Fruit fly (Drosophila melanogaster) whole organism, pupa: Measurements from ENCODE around the gene AOX2.

Experiments
- CG10348 ChIP-seq: fragments of 200-800 bp; sonication (Bioruptor generic); IDR thresholded peaks from 2 replicates; pipeline ENCODE4 v1.3.6; 2022; ENCODE audit warnings: missing biosample characterization, missing genetic modification characterization
- CG12605 ChIP-seq: fragments of 200-800 bp; sonication (Bioruptor generic); IDR thresholded peaks from 2 replicates; pipeline ENCODE4 v1.3.6; 2022; ENCODE audit warnings: missing biosample characterization, missing genetic modification characterization
- CG13204 ChIP-seq: fragments of 200-800 bp; sonication (Bioruptor generic); optimal IDR thresholded peaks from 2 replicates; lab custom pipeline; 2018; ENCODE audit warnings: missing biosample characterization, mild to moderate bottlenecking, missing genetic modification characterization, moderate library complexity
- CG14655 ChIP-seq: fragments of 200-800 bp; sonication (Bioruptor generic); optimal IDR thresholded peaks from 3 replicates; lab custom pipeline; 2017; ENCODE audit warnings: mild to moderate bottlenecking, missing biosample characterization, missing genetic modification reagents, missing genetic modification characterization
- CG15710 ChIP-seq: fragments of 200-800 bp; sonication (Bioruptor generic); optimal IDR thresholded peaks from 2 replicates; lab custom pipeline; 2018; ENCODE audit warnings: missing biosample characterization, mild to moderate bottlenecking, missing genetic modification characterization, moderate library complexity
- CG17806 ChIP-seq: fragments of 200-800 bp; sonication (Bioruptor generic); optimal IDR thresholded peaks from 2 replicates; lab custom pipeline; 2018; ENCODE audit warnings: missing biosample characterization, mild to moderate bottlenecking, missing genetic modification characterization, moderate library complexity
- CG32121 ChIP-seq: fragments of 200-800 bp; sonication (Bioruptor generic); IDR thresholded peaks from 2 replicates; pipeline ENCODE4 v1.3.6; 2022; ENCODE audit warnings: missing biosample characterization, missing genetic modification characterization
- CG34367 ChIP-seq: fragments of 200-800 bp; sonication (Bioruptor generic); optimal IDR thresholded peaks from 2 replicates; lab custom pipeline; 2018; ENCODE audit warnings: missing biosample characterization, mild to moderate bottlenecking, missing genetic modification characterization
- CG4496 ChIP-seq: fragments of 200-800 bp; sonication (Bioruptor generic); IDR thresholded peaks from 3 replicates; pipeline ENCODE4 v1.3.6; 2022; ENCODE audit warnings: missing biosample characterization, missing genetic modification characterization
- CG8159 ChIP-seq: fragments of 200-800 bp; sonication (Bioruptor generic); optimal IDR thresholded peaks from 3 replicates; lab custom pipeline; 2018; ENCODE audit warnings: missing biosample characterization, mild to moderate bottlenecking, missing genetic modification characterization, moderate library complexity
- CG8301 ChIP-seq: fragments of 200-800 bp; sonication (Bioruptor generic); optimal IDR thresholded peaks from 2 replicates; lab custom pipeline; 2018; ENCODE audit warnings: missing biosample characterization, mild to moderate bottlenecking, missing genetic modification characterization
- CG9948 ChIP-seq: fragments of 200-800 bp; sonication (Bioruptor generic); optimal IDR thresholded peaks from 2 replicates; lab custom pipeline; 2018; ENCODE audit warnings: missing biosample characterization, mild to moderate bottlenecking, missing genetic modification characterization, moderate library complexity
- D1 ChIP-seq: fragments of 200-800 bp; sonication (Bioruptor generic); optimal IDR thresholded peaks from 2 replicates; lab custom pipeline; 2018; ENCODE audit warnings: missing biosample characterization, mild to moderate bottlenecking, missing genetic modification characterization, moderate library complexity
- EcR ChIP-seq: fragments of 200-800 bp; sonication (Bioruptor generic); optimal IDR thresholded peaks from 3 replicates; lab custom pipeline; 2019; ENCODE audit warnings: missing biosample characterization, missing genetic modification characterization, mild to moderate bottlenecking, moderate library complexity, missing genetic modification reagents
- Ets98B ChIP-seq: fragments of 200-800 bp; sonication (Bioruptor generic); IDR thresholded peaks from 2 replicates; pipeline ENCODE4 v1.3.6; 2022; ENCODE audit warnings: missing biosample characterization, missing genetic modification characterization
- Pif1A ChIP-seq: fragments of 200-800 bp; sonication (Bioruptor generic); optimal IDR thresholded peaks from 3 replicates; lab custom pipeline; 2016; ENCODE audit warnings: missing biosample characterization, missing genetic modification characterization
- Pif1B ChIP-seq: fragments of 200-800 bp; sonication (Bioruptor generic); optimal IDR thresholded peaks from 3 replicates; lab custom pipeline; 2016; ENCODE audit warnings: missing biosample characterization, missing genetic modification characterization
- Snoo ChIP-seq: fragments of 200-800 bp; sonication (Bioruptor generic); optimal IDR thresholded peaks from 3 replicates; lab custom pipeline; 2017; ENCODE audit warnings: missing biosample characterization, mild to moderate bottlenecking, missing genetic modification characterization, inconsistent platforms
- fd96Ca ChIP-seq: fragments of 200-800 bp; sonication (Bioruptor generic); IDR thresholded peaks from 3 replicates; pipeline ENCODE4 v1.3.6; 2022; ENCODE audit warnings: missing biosample characterization, missing genetic modification characterization
- gl ChIP-seq: fragments of 200-800 bp; sonication (Bioruptor generic); optimal IDR thresholded peaks from 2 replicates; lab custom pipeline; 2018; ENCODE audit warnings: missing biosample characterization, mild to moderate bottlenecking, missing genetic modification characterization
- rn ChIP-seq: fragments of 200-800 bp; sonication (Bioruptor generic); IDR thresholded peaks from 2 replicates; pipeline ENCODE4 v1.3.6; 2022; ENCODE audit warnings: missing biosample characterization, missing genetic modification characterization

Gene AOX2

DNA sequence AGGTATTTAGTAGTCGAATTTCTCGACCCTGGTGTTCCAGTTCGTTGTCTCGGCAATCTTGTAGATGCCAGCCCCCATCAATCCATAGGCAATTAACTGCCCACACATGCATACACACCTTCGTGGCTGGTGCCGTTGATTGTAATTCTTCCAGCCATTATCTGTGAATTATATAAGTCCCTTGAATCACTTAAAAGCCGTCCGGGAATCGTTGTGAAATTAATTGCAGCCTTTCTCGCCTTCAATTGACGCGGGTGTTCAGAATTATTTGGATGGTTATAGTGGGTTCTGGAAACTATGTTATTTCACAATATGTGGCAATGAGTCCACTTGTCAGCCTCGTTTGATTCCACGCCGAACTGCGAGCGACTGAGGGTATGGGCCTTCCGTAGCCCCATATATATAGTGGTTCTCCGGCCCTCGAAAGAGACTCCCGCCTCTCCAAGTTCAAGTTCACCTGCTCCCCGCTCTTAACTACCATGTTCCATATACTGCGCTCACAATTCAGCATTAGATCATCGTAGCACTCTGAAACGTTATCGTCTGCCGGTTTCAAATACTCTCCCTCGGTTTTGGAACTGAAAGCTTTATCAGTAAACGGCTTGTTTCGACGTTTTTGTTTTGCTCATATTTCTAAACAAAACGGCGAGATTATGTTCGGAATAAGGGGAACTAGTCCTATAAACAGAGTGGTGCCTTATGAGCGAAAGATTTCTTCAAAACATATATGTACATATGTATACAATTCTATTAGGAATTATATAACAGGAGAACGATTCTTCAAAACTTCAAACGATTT, 5.1 kb downstream of the AOX2 start, which contains the start of gene AOX1:
Gene AOX1 (minus strand): TSS at position 375 of the 799 bp plus-strand sequence.
- no peak for TF ChIP-seq CG13204 (GFP tag; lab: Kevin White, UChicago)
- TF ChIP-seq CG17806 (tag; lab: Kevin White, UChicago), result no peak
- no peak for TF ChIP-seq CG14655 (GFP tag; lab: Kevin White, UChicago)
- no peak for TF ChIP-seq CG15710 (tag; lab: Kevin White, UChicago)
- TF ChIP-seq CG32121 (GFP tag; lab: Robert Waterston, UW), result no peak

dm6 chr3R:15531373-15531772, 10.8 kb downstream of the AOX2 start, which contains the start of gene CG31296:
Gene CG31296 (minus strand): TSS chr3R:15531473.
- no peak for TF ChIP-seq Pif1B (GFP tag; lab: Kevin White, UChicago)

dm6 chr3R:15517113-15517512, 25.1 kb downstream of the AOX2 start:
- no peak for TF ChIP-seq Pif1B (GFP tag; lab: Kevin White, UChicago)

DNA sequence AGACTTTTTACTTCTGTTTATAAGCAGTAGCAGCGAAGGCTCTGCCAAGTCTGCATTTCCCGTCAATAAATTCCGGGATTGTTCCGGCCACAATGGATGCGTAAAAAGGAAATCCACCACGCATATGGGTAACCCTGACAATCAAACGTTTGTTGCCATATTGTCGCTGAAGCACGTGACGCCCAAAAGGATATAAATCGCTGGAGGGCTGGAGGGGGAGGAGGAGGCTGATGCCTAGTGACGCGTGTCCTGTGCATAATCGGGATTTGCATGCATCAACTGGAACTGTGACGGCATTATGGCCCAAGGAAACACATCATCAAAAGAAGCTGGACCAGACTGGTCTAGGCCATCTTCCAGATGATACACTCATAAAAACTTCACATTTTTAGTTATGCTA, 29.0 kb downstream of the AOX2 start:
- TF ChIP-seq gl (no peak), EcR (GFP tag; lab: Kevin White, UChicago) (no peak), CG4496 (GFP tag; lab: Robert Waterston, UW) (no peak), CG14655 (GFP tag; lab: Kevin White, UChicago) (no peak), CG8159 (tag; lab: Kevin White, UChicago) (no peak), CG17806 (tag; lab: Kevin White, UChicago) (no peak), CG8301 (tag; lab: Kevin White, UChicago) (no peak), Snoo (tag; lab: Kevin White, UChicago) (no peak), CG9948 (no peak)

DNA sequence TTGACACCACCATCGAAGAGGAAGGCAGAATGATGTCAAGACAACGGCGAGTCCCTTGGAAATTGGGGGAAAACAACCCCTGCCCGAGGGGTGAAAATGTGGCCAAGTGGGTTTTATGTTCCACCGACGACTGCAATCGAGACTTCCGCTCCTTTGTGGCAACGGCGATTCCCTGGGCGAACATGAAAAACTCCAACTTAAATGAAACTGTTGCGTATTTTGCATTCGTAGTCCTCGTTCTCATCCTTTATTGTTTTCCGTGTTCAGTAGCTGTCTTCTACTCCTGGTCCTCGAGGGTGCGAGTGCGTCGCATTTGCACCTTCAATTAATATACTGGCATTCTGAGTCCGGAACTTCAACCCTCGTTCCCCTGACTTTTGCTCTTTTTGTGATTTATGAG, 30.0 kb downstream of the AOX2 start:
- no peak for TF ChIP-seq CG13204 (GFP tag; lab: Kevin White, UChicago)
- no peak for TF ChIP-seq CG10348
- TF ChIP-seq CG9948, result no peak
- no peak for TF ChIP-seq rn (GFP tag; lab: Robert Waterston, UW)
- no peak for TF ChIP-seq D1 (tag; lab: Kevin White, UChicago)
- no peak for TF ChIP-seq Pif1A
- TF ChIP-seq gl, result no peak
- TF ChIP-seq CG15710 (tag; lab: Kevin White, UChicago), result no peak
- no peak for TF ChIP-seq CG8301 (tag; lab: Kevin White, UChicago)
- TF ChIP-seq CG32121 (GFP tag; lab: Robert Waterston, UW), result no peak
- TF ChIP-seq Snoo (tag; lab: Kevin White, UChicago), result no peak
- no peak for TF ChIP-seq Ets98B (GFP tag; lab: Robert Waterston, UW)
- no peak for TF ChIP-seq CG17806 (tag; lab: Kevin White, UChicago)
- no peak for TF ChIP-seq EcR (GFP tag; lab: Kevin White, UChicago)
- TF ChIP-seq CG34367 (tag; lab: Kevin White, UChicago), result no peak
- no peak for TF ChIP-seq CG12605 (GFP tag; lab: Robert Waterston, UW)

dm6 chr3R:15509817-15510216, 32.4 kb downstream of the AOX2 start, which contains the start of gene CG44013:
Gene CG44013 (minus strand): TSS chr3R:15509917.
- no peak for TF ChIP-seq fd96Ca (GFP tag; lab: Robert Waterston, UW)
- TF ChIP-seq Ets98B (GFP tag; lab: Robert Waterston, UW), result no peak
- no peak for TF ChIP-seq D1 (tag; lab: Kevin White, UChicago)
- TF ChIP-seq Pif1B (GFP tag; lab: Kevin White, UChicago), result no peak
- no peak for TF ChIP-seq CG8159 (tag; lab: Kevin White, UChicago)
- TF ChIP-seq EcR (GFP tag; lab: Kevin White, UChicago), result no peak
- TF ChIP-seq CG32121 (GFP tag; lab: Robert Waterston, UW), result no peak
- no peak for TF ChIP-seq CG14655 (GFP tag; lab: Kevin White, UChicago)
- TF ChIP-seq, all 21 proteins: peak for 0

dm6 chr3R:15508631-15509030, 33.6 kb downstream of the AOX2 start, which contains the start of gene CG44014:
Gene CG44014 (minus strand): TSS chr3R:15508886.
- TF ChIP-seq CG8301 (tag; lab: Kevin White, UChicago), result no peak
- no peak for TF ChIP-seq CG10348
- TF ChIP-seq CG13204 (GFP tag; lab: Kevin White, UChicago), result no peak
- TF ChIP-seq CG4496 (GFP tag; lab: Robert Waterston, UW), result no peak
- no peak for TF ChIP-seq CG15710 (tag; lab: Kevin White, UChicago)
- TF ChIP-seq EcR (GFP tag; lab: Kevin White, UChicago), result no peak
- no peak for TF ChIP-seq Ets98B (GFP tag; lab: Robert Waterston, UW)
- no peak for TF ChIP-seq fd96Ca (GFP tag; lab: Robert Waterston, UW)
- no peak for TF ChIP-seq CG8159 (tag; lab: Kevin White, UChicago)
- TF ChIP-seq gl, result no peak
- TF ChIP-seq rn (GFP tag; lab: Robert Waterston, UW), result no peak
- TF ChIP-seq CG12605 (GFP tag; lab: Robert Waterston, UW), result no peak
- no peak for TF ChIP-seq D1 (tag; lab: Kevin White, UChicago)
- TF ChIP-seq CG17806 (tag; lab: Kevin White, UChicago), result no peak
- TF ChIP-seq Pif1A, result no peak
- TF ChIP-seq Pif1B (GFP tag; lab: Kevin White, UChicago), result no peak
